Worm (Caenorhabditis elegans) whole organism, mixed stage, embryonic: ENCODE results near the gene clec-222.

Source experiments
- lsy-2 ChIP-seq: fragments of 150-350 bp; optimal IDR thresholded peaks from 2 replicates; lab custom pipeline; 2014; ENCODE audit warnings: missing biosample characterization, missing genetic modification characterization
- snpc-4 ChIP-seq: fragments of 150-350 bp; optimal IDR thresholded peaks from 2 replicates; lab custom pipeline; 2014; ENCODE audit warnings: missing biosample characterization, missing genetic modification characterization

ce11 chrV:11245029-11245428, 26.1 kb upstream of the clec-222 start:
- TF ChIP-seq lsy-2 (tag; lab: Kevin White, UChicago) (no peak), snpc-4 (no peak)
